Worm (Caenorhabditis elegans): Measurements from ENCODE around the gene stdh-1.

ce11 chrV:13863700-13864099, 42.6 kb upstream of the stdh-1 start:
- TF ChIP-seq W03F9.2 (tag; optimal IDR thresholded peaks at IDR 0.05) (no peak), dao-5 (tag; optimal IDR thresholded peaks at IDR 0.05) (no peak), him-1 (tag; optimal IDR thresholded peaks at IDR 0.05) (no peak)
